Worm (Caenorhabditis elegans) whole organism, L3 larva: ENCODE measurements around the gene B0495.9.

Source experiments
- R02D3.7 ChIP-seq: fragments of 150-350 bp; optimal IDR thresholded peaks from 2 replicates; lab custom pipeline; 2014; ENCODE audit warnings: missing biosample characterization, missing genetic modification characterization
- ZK546.5 ChIP-seq: sonication (generic microtip); optimal IDR thresholded peaks from 2 replicates; lab custom pipeline; 2017; ENCODE audit warnings: missing biosample characterization, missing genetic modification characterization
- aly-2 ChIP-seq: fragments of 150-350 bp; optimal IDR thresholded peaks from 2 replicates; lab custom pipeline; 2014; ENCODE audit warnings: missing biosample characterization, missing genetic modification characterization
- ama-1 ChIP-seq: fragments of 150-350 bp; optimal IDR thresholded peaks from 2 replicates; lab custom pipeline; 2018
- ceh-28 ChIP-seq: fragments of 150-350 bp; optimal IDR thresholded peaks from 2 replicates; lab custom pipeline; 2014; ENCODE audit warnings: missing biosample characterization, missing genetic modification reagents, missing genetic modification characterization
- egl-5 ChIP-seq: fragments of 150-350 bp; optimal IDR thresholded peaks from 2 replicates; lab custom pipeline; 2017; ENCODE audit warnings: missing biosample characterization, missing genetic modification reagents, missing genetic modification characterization, inconsistent platforms
- elt-2 ChIP-seq: sonication (generic microtip); optimal IDR thresholded peaks from 2 replicates; lab custom pipeline; 2016; ENCODE audit warnings: missing genetic modification reagents, mild to moderate bottlenecking, missing genetic modification characterization, missing compliant biosample characterization
- lin-15B ChIP-seq: fragments of 150-350 bp; optimal IDR thresholded peaks from 2 replicates; lab custom pipeline; 2014; ENCODE audit warnings: missing biosample characterization, missing genetic modification characterization
- nhr-28 ChIP-seq: fragments of 150-350 bp; optimal IDR thresholded peaks from 2 replicates; lab custom pipeline; 2014; ENCODE audit warnings: missing biosample characterization, missing genetic modification characterization
- nhr-43 ChIP-seq: sonication (generic microtip); optimal IDR thresholded peaks from 2 replicates; lab custom pipeline; 2016; ENCODE audit warnings: mild to moderate bottlenecking, missing genetic modification characterization, missing compliant biosample characterization; ENCODE audit not compliant: poor library complexity, severe bottlenecking
- nhr-76 ChIP-seq: fragments of 150-350 bp; sonication (generic microtip); optimal IDR thresholded peaks from 5 replicates; lab custom pipeline; 2014; ENCODE audit warnings: missing biosample characterization, missing genetic modification characterization
- snpc-4 ChIP-seq: fragments of 150-350 bp; optimal IDR thresholded peaks from 2 replicates; lab custom pipeline; 2014; ENCODE audit warnings: missing biosample characterization, missing genetic modification characterization
- unc-39 ChIP-seq: sonication (generic microtip); optimal IDR thresholded peaks from 4 replicates; lab custom pipeline; 2017; ENCODE audit warnings: missing biosample characterization, missing genetic modification characterization
- ztf-11 ChIP-seq: fragments of 150-350 bp; optimal IDR thresholded peaks from 2 replicates; lab custom pipeline; 2014; ENCODE audit warnings: missing biosample characterization, missing genetic modification characterization

- TF ChIP-seq nhr-28 (no peak), aly-2 (tag; lab: Kevin White, UChicago) (no peak), nhr-43 (tag; lab: Kevin White, UChicago) (no peak), nhr-76 (tag; lab: Kevin White, UChicago) (no peak), ama-1 (lab: Kevin White, UChicago) (no peak), ztf-11 (no peak), unc-39 (tag; lab: Kevin White, UChicago) (no peak), elt-2 (tag; lab: Kevin White, UChicago) (no peak), ZK546.5 (no peak), lin-15B (tag; lab: Kevin White, UChicago) (no peak), R02D3.7 (tag; lab: Kevin White, UChicago) (no peak), snpc-4 (no peak), egl-5 (tag; lab: Kevin White, UChicago) (no peak), ceh-28 (no peak)
Measured at ce11 chrII:7724603-7725002, 16.1 kb upstream of the B0495.9 start, which contains the start of gene cpna-2.
